Worm (Caenorhabditis elegans): ENCODE measurements around the gene fbxa-83.

DNA sequence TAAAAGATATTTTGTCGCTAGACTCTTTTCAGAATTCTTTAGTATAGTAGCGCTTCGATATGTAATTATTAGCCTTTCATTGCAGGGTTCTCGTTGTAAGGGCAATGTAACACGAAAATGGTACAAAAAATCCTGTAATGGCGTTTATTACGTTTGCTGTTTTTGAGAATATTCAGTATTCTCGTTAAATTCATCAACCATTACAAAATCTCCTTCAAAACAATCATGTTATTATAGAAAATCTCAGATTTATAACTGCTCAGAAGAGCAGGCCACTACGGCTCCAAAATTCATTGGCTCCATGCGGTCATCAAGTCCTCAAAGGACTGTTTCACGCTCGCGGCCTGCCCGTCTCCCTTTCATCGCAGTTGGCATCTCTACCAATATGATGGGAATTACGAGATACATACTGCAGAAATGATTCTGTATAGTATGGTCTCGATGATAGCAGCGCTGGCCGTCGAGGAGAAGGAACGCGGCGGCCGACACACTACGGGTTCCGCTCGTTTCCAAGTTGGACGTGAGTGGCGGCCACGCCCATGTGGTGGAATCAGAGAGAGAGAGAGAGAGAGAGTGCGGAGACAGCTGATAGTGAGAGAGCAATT lies 613 bp upstream of the fbxa-83 start:
- TF ChIP-seq alr-1 (tag; optimal IDR thresholded peaks at IDR 0.05; ENCODE audit: borderline replicate concordance) (no peak), egl-13 (tag; optimal IDR thresholded peaks at IDR 0.05) (peak; percentile 20), ama-1 (optimal IDR thresholded peaks at IDR 0.05) (peak; percentile 69), unc-62 (GFP tag; optimal IDR thresholded peaks at IDR 0.05) (no peak), nhr-11 (tag; optimal IDR thresholded peaks at IDR 0.05) (no peak), nhr-12 (tag; optimal IDR thresholded peaks at IDR 0.05) (no peak)
